Worm (Caenorhabditis elegans) whole organism, L1 larva: ENCODE results near the gene srx-119.

Experiments
- C34B4.2 ChIP-seq: sonication (generic microtip); optimal IDR thresholded peaks from 2 replicates; lab custom pipeline; 2017; ENCODE audit warnings: mild to moderate bottlenecking, missing genetic modification characterization, missing compliant biosample characterization
- F16B12.6 ChIP-seq: fragments of 150-350 bp; optimal IDR thresholded peaks from 2 replicates; lab custom pipeline; 2014; ENCODE audit warnings: missing biosample characterization, missing genetic modification characterization
- Y116A8C.19 ChIP-seq: sonication (generic microtip); optimal IDR thresholded peaks from 2 replicates; lab custom pipeline; 2016; ENCODE audit warnings: missing compliant biosample characterization, missing genetic modification characterization, borderline replicate concordance
- aha-1 ChIP-seq: fragments of 150-350 bp; optimal IDR thresholded peaks from 2 replicates; lab custom pipeline; 2014; ENCODE audit warnings: missing biosample characterization, missing genetic modification characterization
- alr-1 ChIP-seq: fragments of 200-800 bp; sonication (Bioruptor generic); optimal IDR thresholded peaks from 2 replicates; lab custom pipeline; 2018; ENCODE audit warnings: borderline replicate concordance, mild to moderate bottlenecking, missing genetic modification characterization, missing compliant biosample characterization
- aly-2 ChIP-seq: fragments of 150-350 bp; optimal IDR thresholded peaks from 2 replicates; lab custom pipeline; 2014; ENCODE audit warnings: missing biosample characterization, missing genetic modification characterization
- ama-1 ChIP-seq: fragments of 150-350 bp; optimal IDR thresholded peaks from 2 replicates; lab custom pipeline; 2014
- ceh-82 ChIP-seq, 3 experiments: fragments of 150-350 bp in 1 of 3; sonication (generic microtip) in 2 of 3; optimal IDR thresholded peaks; 2 replicates each; lab custom pipeline; 2014 to 2017; ENCODE audit warnings: missing biosample characterization in 3 of 3, missing genetic modification characterization in 3 of 3
- ceh-88 ChIP-seq: fragments of 200-800 bp; sonication (Bioruptor generic); IDR thresholded peaks from 2 replicates; pipeline ENCODE4 v1.3.6; 2022; ENCODE audit warnings: missing genetic modification characterization, missing compliant biosample characterization
- ces-1 ChIP-seq: fragments of 150-350 bp; optimal IDR thresholded peaks from 2 replicates; lab custom pipeline; 2014; ENCODE audit warnings: missing biosample characterization, missing genetic modification reagents, missing genetic modification characterization
- dpl-1 ChIP-seq, 3 experiments: fragments of 150-350 bp in 2 of 3; sonication (generic microtip) in 1 of 3; optimal IDR thresholded peaks; 2 replicates each; lab custom pipeline; 2014 to 2017; ENCODE audit warnings: missing biosample characterization in 3 of 3, missing genetic modification characterization in 3 of 3, missing genetic modification reagents in 3 of 3
- dsc-1 ChIP-seq: sonication (generic microtip); optimal IDR thresholded peaks from 2 replicates; lab custom pipeline; 2016; ENCODE audit warnings: mild to moderate bottlenecking, missing genetic modification characterization, missing compliant biosample characterization
- efl-1 ChIP-seq, 4 experiments: fragments of 150-350 bp; optimal IDR thresholded peaks in 3 of 4; peaks in 1 of 4; 1 replicate in 1 of 4; 2 replicates in 3 of 4; lab custom pipeline; 2014; ENCODE audit warnings: missing biosample characterization in 2 of 4, missing genetic modification characterization in 2 of 4, missing genetic modification reagents in 2 of 4
- efl-3 ChIP-seq: fragments of 200-800 bp; sonication (Bioruptor generic); optimal IDR thresholded peaks from 2 replicates; lab custom pipeline; 2018; ENCODE audit warnings: mild to moderate bottlenecking, missing genetic modification characterization, missing compliant biosample characterization
- egl-13 ChIP-seq: sonication (generic microtip); optimal IDR thresholded peaks from 2 replicates; lab custom pipeline; 2016; ENCODE audit warnings: missing genotype, missing genetic modification reagents, missing genetic modification characterization, missing compliant biosample characterization
- fkh-10 ChIP-seq: sonication (generic microtip); optimal IDR thresholded peaks from 2 replicates; lab custom pipeline; 2017; ENCODE audit warnings: missing biosample characterization, missing genetic modification reagents, missing genetic modification characterization
- fkh-4 ChIP-seq: sonication (generic microtip); optimal IDR thresholded peaks from 2 replicates; lab custom pipeline; 2016; ENCODE audit warnings: missing compliant biosample characterization, missing genetic modification characterization, borderline replicate concordance
- fkh-8 ChIP-seq: sonication (generic microtip); optimal IDR thresholded peaks from 2 replicates; lab custom pipeline; 2016; ENCODE audit warnings: mild to moderate bottlenecking, missing genetic modification characterization, missing compliant biosample characterization
- grh-1 ChIP-seq: fragments of 200-800 bp; sonication (Bioruptor generic); IDR thresholded peaks from 2 replicates; pipeline ENCODE4 v1.3.6; 2022; ENCODE audit warnings: missing genetic modification reagents, missing genetic modification characterization, missing compliant biosample characterization
- hpl-2 ChIP-seq: fragments of 150-350 bp; optimal IDR thresholded peaks from 2 replicates; lab custom pipeline; 2014; ENCODE audit warnings: missing biosample characterization, missing genetic modification reagents, missing genetic modification characterization
- irx-1 ChIP-seq: sonication (generic microtip); optimal IDR thresholded peaks from 2 replicates; lab custom pipeline; 2016; ENCODE audit warnings: missing genetic modification characterization, missing compliant biosample characterization
- lin-14 ChIP-seq: fragments of 200-800 bp; sonication (Bioruptor generic); optimal IDR thresholded peaks from 2 replicates; lab custom pipeline; 2018; ENCODE audit warnings: mild to moderate bottlenecking, missing genetic modification characterization, moderate library complexity, missing compliant biosample characterization
- lsy-2 ChIP-seq, 2 experiments: fragments of 150-350 bp; optimal IDR thresholded peaks; 2 replicates each; lab custom pipeline; 2014; ENCODE audit warnings: missing biosample characterization in 2 of 2, missing genetic modification characterization in 2 of 2
- nhr-11 ChIP-seq: fragments of 150-350 bp; optimal IDR thresholded peaks from 2 replicates; lab custom pipeline; 2014; ENCODE audit warnings: missing biosample characterization, missing genetic modification characterization
- nhr-19 ChIP-seq: fragments of 200-800 bp; sonication (Bioruptor generic); conservative IDR thresholded peaks from 2 replicates; pipeline ENCODE4 v1.3.6; 2022; ENCODE audit warnings: missing genetic modification characterization, missing compliant biosample characterization
- nhr-47 ChIP-seq: sonication (generic microtip); optimal IDR thresholded peaks from 2 replicates; lab custom pipeline; 2016; ENCODE audit warnings: mild to moderate bottlenecking, missing genetic modification characterization, moderate library complexity, missing compliant biosample characterization
- nhr-71 ChIP-seq: sonication (generic microtip); optimal IDR thresholded peaks from 2 replicates; lab custom pipeline; 2016; ENCODE audit warnings: mild to moderate bottlenecking, missing genetic modification characterization, moderate library complexity, missing compliant biosample characterization
- nhr-76 ChIP-seq: sonication (generic microtip); optimal IDR thresholded peaks from 2 replicates; lab custom pipeline; 2017; ENCODE audit warnings: missing biosample characterization, missing genetic modification characterization
- nhr-84 ChIP-seq: sonication (generic microtip); optimal IDR thresholded peaks from 2 replicates; lab custom pipeline; 2017; ENCODE audit warnings: missing biosample characterization, missing genetic modification characterization
- nhr-85 ChIP-seq: sonication (generic microtip); peaks from one replicate; lab custom pipeline; 2016; ENCODE audit warnings: missing genetic modification characterization, inconsistent platforms, missing compliant biosample characterization
- pax-3 ChIP-seq: fragments of 200-800 bp; sonication (Bioruptor generic); optimal IDR thresholded peaks from 2 replicates; lab custom pipeline; 2018; ENCODE audit warnings: mild to moderate bottlenecking, missing genetic modification characterization, moderate library complexity, missing compliant biosample characterization
- sox-4 ChIP-seq: sonication (generic microtip); optimal IDR thresholded peaks from 2 replicates; lab custom pipeline; 2016; ENCODE audit warnings: missing genetic modification characterization, missing compliant biosample characterization
- unc-130 ChIP-seq: fragments of 150-350 bp; optimal IDR thresholded peaks from 2 replicates; lab custom pipeline; 2017; ENCODE audit warnings: missing biosample characterization, missing genetic modification characterization, inconsistent platforms
- unc-30 ChIP-seq: sonication (generic microtip); optimal IDR thresholded peaks from 2 replicates; lab custom pipeline; 2017; ENCODE audit warnings: missing biosample characterization, missing genetic modification characterization
- unc-62 ChIP-seq: fragments of 150-350 bp; optimal IDR thresholded peaks from 2 replicates; lab custom pipeline; 2014; ENCODE audit warnings: missing biosample characterization, missing genetic modification reagents, missing genetic modification characterization
- unc-86 ChIP-seq: sonication (generic microtip); optimal IDR thresholded peaks from 2 replicates; lab custom pipeline; 2016; ENCODE audit warnings: missing genetic modification characterization, missing compliant biosample characterization
- xbp-1 ChIP-seq: sonication (generic microtip); optimal IDR thresholded peaks from 2 replicates; lab custom pipeline; 2016; ENCODE audit warnings: missing genetic modification characterization, missing compliant biosample characterization
- ztf-4 ChIP-seq: fragments of 150-350 bp; optimal IDR thresholded peaks from 2 replicates; lab custom pipeline; 2014; ENCODE audit warnings: missing biosample characterization, missing genetic modification characterization

The srx-119 gene

DNA sequence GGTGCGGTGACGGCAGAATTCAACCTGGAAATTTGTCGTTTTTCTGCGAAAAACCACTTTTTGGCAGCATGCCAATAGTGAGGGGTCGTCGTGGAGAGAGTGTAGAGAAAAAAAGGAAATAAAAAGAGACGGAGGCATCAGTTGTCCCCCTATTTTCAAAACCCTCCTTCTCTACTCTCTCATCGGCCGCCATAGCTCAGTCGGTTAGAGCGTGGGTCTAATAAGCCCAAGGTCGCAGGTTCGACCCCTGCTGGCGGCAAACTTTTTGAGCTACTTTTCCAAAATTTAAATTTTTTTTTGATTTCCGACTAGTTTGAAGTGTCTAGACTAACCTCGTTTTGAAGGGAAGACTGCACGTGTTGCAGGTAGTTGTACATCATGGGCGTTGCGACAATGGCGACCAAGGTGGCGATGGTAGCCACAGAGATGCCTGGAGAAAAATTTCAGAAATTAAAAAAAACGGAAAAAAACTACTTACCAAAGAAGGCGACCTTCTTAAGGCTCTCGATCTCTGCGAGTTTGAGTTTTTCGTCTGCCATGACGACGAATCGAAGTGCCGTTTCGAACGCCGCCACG lies 33.4 kb upstream of the srx-119 start, which contains the start of gene col-85 (continued):
- peak; percentile 27 to 79 (median 55) for TF ChIP-seq ceh-82 (tag; optimal IDR thresholded peaks at IDR 0.05; lab: Kevin White, UChicago)
- TF ChIP-seq nhr-76: no peak
- no peak for TF ChIP-seq unc-30 (tag; lab: Kevin White, UChicago)
- TF ChIP-seq grh-1 (GFP tag; lab: Robert Waterston, UW): peak; percentile 43; the same call in 1 of the 2 replicates
- no peak for TF ChIP-seq ceh-88
- peak; percentile 57 to 68 for TF ChIP-seq lsy-2 (tag; optimal IDR thresholded peaks at IDR 0.05; lab: Kevin White, UChicago)
- TF ChIP-seq irx-1 (tag; lab: Kevin White, UChicago): peak; percentile 57
- no peak for TF ChIP-seq ama-1
- TF ChIP-seq fkh-4 (tag; lab: Kevin White, UChicago): no peak
- TF ChIP-seq efl-3 (GFP tag; lab: Kevin White, UChicago): no peak
- no peak for TF ChIP-seq unc-62 (GFP tag; lab: Kevin White, UChicago)
- TF ChIP-seq xbp-1 (tag; lab: Kevin White, UChicago): peak; percentile 60
- TF ChIP-seq nhr-11 (tag; lab: Kevin White, UChicago): no peak
- TF ChIP-seq egl-13 (tag; lab: Kevin White, UChicago): no peak
- TF ChIP-seq unc-130 (tag; lab: Kevin White, UChicago): peak; percentile 12

DNA sequence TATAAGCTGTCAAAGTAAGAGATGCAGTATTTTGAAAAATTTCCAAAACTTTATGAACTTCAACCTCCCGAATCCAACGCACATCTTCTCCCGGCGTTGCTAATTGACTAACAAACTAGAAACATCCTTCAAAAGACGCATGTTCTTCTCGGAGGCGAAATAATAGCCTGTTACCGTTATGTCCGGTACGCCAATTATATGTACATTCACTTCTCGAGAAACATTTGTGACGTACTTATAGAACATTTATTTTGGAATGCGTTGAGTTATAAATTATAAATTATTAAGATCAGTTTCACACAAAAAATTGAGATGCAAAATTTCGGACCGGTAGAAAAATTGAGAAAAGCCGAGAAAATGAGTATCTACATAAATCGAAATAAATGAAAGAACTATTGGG lies 31.1 kb upstream of the srx-119 start, which contains the start of gene T21B4.3:
TSS of gene T21B4.3 (minus strand) at position 101 of the 400 bp plus-strand sequence.
- no peak for TF ChIP-seq F16B12.6
- TF ChIP-seq aha-1 (tag; lab: Kevin White, UChicago): no peak
- no peak for TF ChIP-seq nhr-84
- no peak for TF ChIP-seq nhr-19 (GFP tag; lab: Robert Waterston, UW)
- no peak for TF ChIP-seq efl-1 (optimal IDR thresholded peaks at IDR 0.05; lab: Kevin White, UChicago)
- no peak for TF ChIP-seq efl-1 (GFP tag; optimal IDR thresholded peaks at IDR 0.05 in 1 of 2; lab: Kevin White, UChicago)
- no peak for TF ChIP-seq C34B4.2 (tag; lab: Kevin White, UChicago)
- no peak for TF ChIP-seq hpl-2 (GFP tag; lab: Kevin White, UChicago)

DNA sequence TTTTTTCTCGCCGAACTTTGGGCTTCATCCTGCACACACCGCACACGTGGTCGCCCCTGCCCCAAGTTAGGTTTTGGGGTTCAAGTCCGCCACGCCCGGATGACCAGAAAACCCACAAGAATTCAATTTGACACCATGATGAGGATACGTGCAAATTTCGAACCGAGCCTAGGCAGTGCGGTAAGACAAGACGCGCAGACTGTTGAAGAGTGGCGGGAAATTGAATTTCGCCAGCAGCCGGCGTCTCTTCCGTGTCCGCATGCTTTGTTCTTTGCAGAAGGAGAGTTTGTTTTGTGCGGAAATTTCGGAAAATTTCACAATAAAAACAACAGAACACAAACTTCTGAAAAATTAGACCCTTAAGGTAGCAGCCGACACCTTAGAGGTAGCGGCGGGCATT lies 28.1 kb upstream of the srx-119 start:
- TF ChIP-seq unc-86 (tag; lab: Kevin White, UChicago): no peak
- peak; percentile 67 for TF ChIP-seq lin-14 (GFP tag; lab: Kevin White, UChicago)
- TF ChIP-seq fkh-10 (GFP tag; lab: Kevin White, UChicago): peak; percentile 78
- TF ChIP-seq pax-3 (tag; lab: Kevin White, UChicago): no peak
- TF ChIP-seq xbp-1 (tag; lab: Kevin White, UChicago): no peak
- TF ChIP-seq nhr-47 (tag; lab: Kevin White, UChicago): no peak
- peak; percentile 18 for TF ChIP-seq nhr-71 (tag; lab: Kevin White, UChicago)
- no peak for TF ChIP-seq dsc-1
- peak; percentile 8 to 72 for TF ChIP-seq efl-1 (optimal IDR thresholded peaks at IDR 0.05; lab: Kevin White, UChicago)
- peak; percentile 29 to 80 for TF ChIP-seq efl-1 (GFP tag; optimal IDR thresholded peaks at IDR 0.05 in 1 of 2; lab: Kevin White, UChicago)
- TF ChIP-seq ceh-82 (tag; optimal IDR thresholded peaks at IDR 0.05; lab: Kevin White, UChicago): no peak
- no peak for TF ChIP-seq ces-1
- no peak for TF ChIP-seq egl-13 (tag; lab: Kevin White, UChicago)
- no peak for TF ChIP-seq ztf-4 (tag; lab: Kevin White, UChicago)
- no peak for TF ChIP-seq aly-2 (tag; lab: Kevin White, UChicago)
- TF ChIP-seq dpl-1 (GFP tag; optimal IDR thresholded peaks at IDR 0.05; lab: Kevin White, UChicago): peak in 1 of 3 experiments; percentile 21

DNA sequence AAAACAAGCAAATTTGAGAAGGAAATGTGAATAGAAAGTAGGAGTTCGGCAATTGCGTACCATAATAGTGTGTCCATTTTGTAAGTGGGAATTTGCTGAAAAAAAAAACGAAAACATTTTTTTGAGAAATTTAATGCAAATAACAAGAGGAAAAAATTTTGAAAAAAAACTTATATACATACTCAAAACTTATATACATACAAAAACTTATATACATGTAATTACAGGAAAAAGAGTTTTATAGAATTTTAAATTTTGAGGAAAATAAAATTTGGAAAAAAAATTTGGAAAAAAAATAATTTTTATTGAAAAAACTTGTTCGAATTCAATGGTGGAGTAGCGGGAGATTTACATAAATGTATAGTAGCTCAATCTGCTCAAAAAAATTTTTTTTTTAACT lies 25.3 kb upstream of the srx-119 start, which contains the start of gene ador-1:
TSS of gene ador-1 (minus strand) at position 101 of the 400 bp plus-strand sequence.
- no peak for TF ChIP-seq C34B4.2 (tag; lab: Kevin White, UChicago)
- TF ChIP-seq ztf-4 (tag; lab: Kevin White, UChicago): no peak
- no peak for TF ChIP-seq sox-4 (tag; lab: Kevin White, UChicago)
- no peak for TF ChIP-seq lin-14 (GFP tag; lab: Kevin White, UChicago)
- no peak for TF ChIP-seq nhr-85
- no peak for TF ChIP-seq nhr-76
- TF ChIP-seq alr-1 (tag; lab: Kevin White, UChicago): no peak
- TF ChIP-seq nhr-47 (tag; lab: Kevin White, UChicago): no peak
- TF ChIP-seq aha-1 (tag; lab: Kevin White, UChicago): no peak
- TF ChIP-seq unc-30 (tag; lab: Kevin White, UChicago): no peak
- TF ChIP-seq lsy-2 (tag; optimal IDR thresholded peaks at IDR 0.05; lab: Kevin White, UChicago): no peak
- TF ChIP-seq Y116A8C.19: no peak
- TF ChIP-seq dpl-1 (GFP tag; optimal IDR thresholded peaks at IDR 0.05; lab: Kevin White, UChicago): no peak
- no peak for TF ChIP-seq fkh-8 (tag; lab: Kevin White, UChicago)
